Worm (Caenorhabditis elegans) whole organism, L4 larva: ENCODE data around the gene dex-1.

Experiments
- cey-2 ChIP-seq: sonication (generic microtip); optimal IDR thresholded peaks from 3 replicates; lab custom pipeline; 2017; ENCODE audit warnings: missing genetic modification characterization, mild to moderate bottlenecking, missing compliant biosample characterization, antibody characterized with exemption, borderline replicate concordance; ENCODE audit not compliant: insufficient read depth
- jun-1 ChIP-seq: fragments of 150-350 bp; optimal IDR thresholded peaks from 2 replicates; lab custom pipeline; 2014; ENCODE audit warnings: missing biosample characterization, missing genetic modification reagents, missing genetic modification characterization
- lsy-2 ChIP-seq, 2 experiments: fragments of 150-350 bp in 1 of 2; sonication (generic microtip) in 1 of 2; optimal IDR thresholded peaks; 2 replicates each; lab custom pipeline; 2014 to 2017; ENCODE audit warnings: missing biosample characterization in 2 of 2, missing genetic modification characterization in 2 of 2
- madf-5 ChIP-seq, 2 experiments: fragments of 200-800 bp; sonication (Bioruptor generic); IDR thresholded peaks; 2 replicates each; pipeline ENCODE4 v1.3.6; 2022; ENCODE audit warnings: missing compliant biosample characterization in 2 of 2, missing genetic modification characterization in 2 of 2
- ztf-11 ChIP-seq: fragments of 150-350 bp; optimal IDR thresholded peaks from 2 replicates; lab custom pipeline; 2014; ENCODE audit warnings: missing biosample characterization, missing genetic modification characterization

ce11 chrIII:5543050-5543449, 17.1 kb downstream of the dex-1 start, which contains the start of gene D1044.6:
- TF ChIP-seq ztf-11 (tag; lab: Kevin White, UChicago) (no peak), madf-5 (GFP tag; IDR thresholded peaks at IDR 0.05; lab: Robert Waterston, UW) (no peak), jun-1 (tag; lab: Kevin White, UChicago) (no peak), cey-2 (tag; lab: Kevin White, UChicago) (no peak), lsy-2 (tag; optimal IDR thresholded peaks at IDR 0.05; lab: Kevin White, UChicago) (no peak)
